Worm (Caenorhabditis elegans): ENCODE data around the gene R02F2.6.

ce11 chrIII:5508669-5509068 is 29.9 kb upstream of the R02F2.6 start, which contains the start of gene D1044.7:
- TF ChIP-seq flt-1 (GFP tag; IDR thresholded peaks at IDR 0.05) (no peak), ama-1 (optimal IDR thresholded peaks at IDR 0.05) (no peak), B0310.2 (tag; optimal IDR thresholded peaks at IDR 0.05) (no peak), F13C5.2 (tag; optimal IDR thresholded peaks at IDR 0.05) (no peak), aly-1 (tag; optimal IDR thresholded peaks at IDR 0.05) (no peak), hnd-1 (tag; optimal IDR thresholded peaks at IDR 0.05) (no peak), tbx-37 (GFP tag; conservative IDR thresholded peaks at IDR 0.05) (no peak), tra-4 (tag; optimal IDR thresholded peaks at IDR 0.05) (no peak), ets-7 (tag; optimal IDR thresholded peaks at IDR 0.05) (no peak), sea-1 (GFP tag; conservative IDR thresholded peaks at IDR 0.05) (no peak), hmbx-1 (tag; optimal IDR thresholded peaks at IDR 0.05) (no peak), scrt-1 (GFP tag; IDR thresholded peaks at IDR 0.05) (no peak), pes-1 (GFP tag; IDR thresholded peaks at IDR 0.05) (no peak)
